Fruit fly (Drosophila melanogaster) whole organism, adult: ENCODE data around the gene smp-30.

Experiments used
- CG11617 ChIP-seq: fragments of 200-800 bp; sonication (Bioruptor generic); optimal IDR thresholded peaks from 2 replicates; lab custom pipeline; 2017; ENCODE audit warnings: mild to moderate bottlenecking, missing biosample characterization, missing genetic modification reagents, missing genetic modification characterization
- CG1620 ChIP-seq: fragments of 200-800 bp; sonication (Bioruptor generic); optimal IDR thresholded peaks from 2 replicates; lab custom pipeline; 2016; ENCODE audit warnings: missing biosample characterization, missing genetic modification characterization
- CG5204 ChIP-seq: fragments of 200-800 bp; sonication (Bioruptor generic); optimal IDR thresholded peaks from 2 replicates; lab custom pipeline; 2016; ENCODE audit warnings: missing biosample characterization, missing genetic modification characterization
- CG7045 ChIP-seq: fragments of 200-800 bp; sonication (Bioruptor generic); optimal IDR thresholded peaks from 2 replicates; lab custom pipeline; 2017; ENCODE audit warnings: missing biosample characterization, mild to moderate bottlenecking, missing genetic modification characterization
- Crg-1 ChIP-seq: fragments of 200-800 bp; sonication (Bioruptor generic); optimal IDR thresholded peaks from 2 replicates; lab custom pipeline; 2016; ENCODE audit warnings: missing biosample characterization, missing genetic modification characterization
- Mnt ChIP-seq: fragments of 200-800 bp; sonication (Bioruptor generic); optimal IDR thresholded peaks from 2 replicates; lab custom pipeline; 2016; ENCODE audit warnings: missing biosample characterization, mild to moderate bottlenecking, missing genetic modification characterization
- bab1 ChIP-seq: fragments of 200-800 bp; sonication (Bioruptor generic); optimal IDR thresholded peaks from 3 replicates; lab custom pipeline; 2019; ENCODE audit warnings: missing biosample characterization, mild to moderate bottlenecking, missing genetic modification characterization, moderate library complexity
- kay ChIP-seq: fragments of 200-800 bp; sonication (Bioruptor generic); peaks from one replicate; lab custom pipeline; 2016; ENCODE audit warnings: missing biosample characterization, missing genetic modification characterization, borderline replicate concordance
- ovo ChIP-seq: fragments of 200-800 bp; sonication (Bioruptor generic); optimal IDR thresholded peaks from 2 replicates; lab custom pipeline; 2016; ENCODE audit warnings: missing biosample characterization, missing genetic modification characterization
- pad ChIP-seq: fragments of 200-800 bp; sonication (Bioruptor generic); optimal IDR thresholded peaks from 3 replicates; lab custom pipeline; 2017; ENCODE audit warnings: missing biosample characterization, missing genetic modification characterization, mild to moderate bottlenecking, moderate library complexity, missing genetic modification reagents
- toe ChIP-seq: fragments of 200-800 bp; sonication (Bioruptor generic); optimal IDR thresholded peaks from 2 replicates; lab custom pipeline; 2016; ENCODE audit warnings: missing biosample characterization, missing genetic modification characterization

DNA sequence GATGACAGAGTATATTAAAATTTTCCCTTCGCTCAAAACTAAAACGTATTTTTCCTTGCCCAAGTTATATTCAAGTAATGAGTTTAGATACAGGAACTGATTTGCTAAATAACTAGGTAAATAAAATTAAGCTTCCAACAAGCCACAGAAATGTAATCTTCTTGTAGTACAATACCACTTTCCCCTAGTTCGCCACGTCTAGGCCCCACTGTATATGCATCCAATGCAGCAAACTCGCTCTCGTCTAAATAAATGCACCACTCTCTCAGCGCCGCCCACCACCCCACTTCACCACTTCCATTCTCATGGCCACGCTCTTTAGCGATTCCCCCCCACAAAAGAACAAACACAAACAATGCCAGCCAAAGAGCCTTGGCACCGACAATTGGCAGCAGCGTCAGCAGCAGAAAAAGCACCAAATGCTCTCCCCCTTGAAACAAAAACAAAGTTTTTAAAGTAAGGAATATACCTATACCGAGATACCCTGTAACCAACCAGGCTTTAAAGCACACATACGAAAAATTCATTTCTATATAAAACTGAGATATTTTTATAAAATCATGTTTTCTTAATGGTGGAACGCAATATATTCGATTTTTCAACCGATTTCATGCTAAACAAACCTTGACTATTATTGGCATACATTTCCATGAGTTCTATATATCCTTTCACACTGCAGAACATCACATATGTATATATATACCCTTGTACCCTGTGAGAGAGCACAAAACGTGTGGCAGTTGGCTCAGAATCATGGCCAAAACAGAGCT lies 16.2 kb downstream of the smp-30 start:
- TF ChIP-seq toe (peak; percentile 23), pad (GFP tag; lab: Kevin White, UChicago) (peak; percentile 35), ovo (GFP tag; lab: Kevin White, UChicago) (no peak), Mnt (no peak), kay (GFP tag; lab: Kevin White, UChicago) (peak; percentile 51), bab1 (GFP tag; lab: Kevin White, UChicago) (no peak), CG7045 (GFP tag; lab: Kevin White, UChicago) (peak; percentile 26), CG1620 (GFP tag; lab: Kevin White, UChicago) (peak; percentile 15), CG11617 (GFP tag; lab: Kevin White, UChicago) (peak; percentile 63), Crg-1 (GFP tag; lab: Kevin White, UChicago) (peak; percentile 69), CG5204 (GFP tag; lab: Kevin White, UChicago) (no peak)
